Worm (Caenorhabditis elegans) whole organism, mixed stage, embryonic: ENCODE results near the gene dhhc-8.

ENCODE experiments used
- M03D4.4 ChIP-seq: sonication (generic microtip); optimal IDR thresholded peaks from 2 replicates; lab custom pipeline; 2017; ENCODE audit warnings: mild to moderate bottlenecking, missing genetic modification characterization, missing compliant biosample characterization
- bed-3 ChIP-seq: fragments of 200-800 bp; sonication (Bioruptor generic); optimal IDR thresholded peaks from 3 replicates; lab custom pipeline; 2018; ENCODE audit warnings: mild to moderate bottlenecking, missing genetic modification characterization, moderate library complexity, missing compliant biosample characterization
- blmp-1 ChIP-seq: fragments of 150-350 bp; optimal IDR thresholded peaks from 2 replicates; lab custom pipeline; 2014; ENCODE audit warnings: missing biosample characterization, missing genetic modification characterization
- ceh-39 ChIP-seq: fragments of 150-350 bp; optimal IDR thresholded peaks from 2 replicates; lab custom pipeline; 2014; ENCODE audit warnings: missing biosample characterization, missing genetic modification characterization
- ceh-43 ChIP-seq: fragments of 200-800 bp; sonication (Bioruptor generic); optimal IDR thresholded peaks from 2 replicates; lab custom pipeline; 2018; ENCODE audit warnings: mild to moderate bottlenecking, missing genetic modification characterization, moderate library complexity, missing compliant biosample characterization
- ceh-83 ChIP-seq: fragments of 200-800 bp; sonication (Bioruptor generic); optimal IDR thresholded peaks from 2 replicates; lab custom pipeline; 2018; ENCODE audit warnings: mild to moderate bottlenecking, missing genetic modification characterization, missing compliant biosample characterization
- ces-1 ChIP-seq: fragments of 150-350 bp; optimal IDR thresholded peaks from 2 replicates; lab custom pipeline; 2014; ENCODE audit warnings: missing biosample characterization, missing genetic modification reagents, missing genetic modification characterization
- cnd-1 ChIP-seq: fragments of 200-800 bp; sonication (Bioruptor generic); optimal IDR thresholded peaks from 2 replicates; lab custom pipeline; 2018; ENCODE audit warnings: mild to moderate bottlenecking, missing genetic modification characterization, missing compliant biosample characterization
- drap-1 ChIP-seq: fragments of 200-800 bp; sonication (Bioruptor generic); optimal IDR thresholded peaks from 3 replicates; lab custom pipeline; 2018; ENCODE audit warnings: mild to moderate bottlenecking, missing genetic modification characterization, missing compliant biosample characterization
- elt-1 ChIP-seq: sonication (generic microtip); optimal IDR thresholded peaks from 2 replicates; lab custom pipeline; 2017; ENCODE audit warnings: missing genetic modification characterization, mild to moderate bottlenecking, missing compliant biosample characterization, antibody characterized with exemption, moderate library complexity, borderline replicate concordance; ENCODE audit not compliant: insufficient read depth
- elt-3 ChIP-seq: fragments of 150-350 bp; optimal IDR thresholded peaks from 2 replicates; lab custom pipeline; 2014; ENCODE audit warnings: missing biosample characterization, missing genetic modification characterization
- flh-1 ChIP-seq: fragments of 200-800 bp; sonication (Bioruptor generic); optimal IDR thresholded peaks from 2 replicates; lab custom pipeline; 2018; ENCODE audit warnings: mild to moderate bottlenecking, missing genetic modification characterization, moderate library complexity, missing compliant biosample characterization
- ham-2 ChIP-seq: fragments of 200-800 bp; sonication (Bioruptor generic); optimal IDR thresholded peaks from 2 replicates; lab custom pipeline; 2018; ENCODE audit warnings: mild to moderate bottlenecking, missing genetic modification characterization, missing compliant biosample characterization
- hlh-1 ChIP-seq: fragments of 150-350 bp; optimal IDR thresholded peaks from 2 replicates; lab custom pipeline; 2014; ENCODE audit warnings: missing biosample characterization, missing genetic modification reagents, missing genetic modification characterization
- lin-13 ChIP-seq: fragments of 150-350 bp; optimal IDR thresholded peaks from 2 replicates; lab custom pipeline; 2014; ENCODE audit warnings: missing biosample characterization, missing genetic modification characterization
- lin-32 ChIP-seq: fragments of 200-800 bp; sonication (Bioruptor generic); optimal IDR thresholded peaks from 2 replicates; lab custom pipeline; 2018; ENCODE audit warnings: mild to moderate bottlenecking, missing genetic modification characterization, missing compliant biosample characterization
- lsy-2 ChIP-seq: fragments of 150-350 bp; optimal IDR thresholded peaks from 2 replicates; lab custom pipeline; 2014; ENCODE audit warnings: missing biosample characterization, missing genetic modification characterization
- mab-5 ChIP-seq: fragments of 150-350 bp; optimal IDR thresholded peaks from 2 replicates; lab custom pipeline; 2014; ENCODE audit warnings: missing biosample characterization, missing genetic modification characterization
- mep-1 ChIP-seq: fragments of 150-350 bp; optimal IDR thresholded peaks from 2 replicates; lab custom pipeline; 2017; ENCODE audit warnings: missing biosample characterization, missing genetic modification reagents, missing genetic modification characterization, inconsistent platforms
- mls-2 ChIP-seq: sonication (generic microtip); optimal IDR thresholded peaks from 2 replicates; lab custom pipeline; 2016; ENCODE audit warnings: mild to moderate bottlenecking, missing genetic modification characterization, moderate library complexity, missing compliant biosample characterization
- nhr-12 ChIP-seq: fragments of 150-350 bp; optimal IDR thresholded peaks from 2 replicates; lab custom pipeline; 2014; ENCODE audit warnings: missing biosample characterization, missing genetic modification characterization
- nhr-2 ChIP-seq: fragments of 150-350 bp; optimal IDR thresholded peaks from 2 replicates; lab custom pipeline; 2014; ENCODE audit warnings: missing biosample characterization, missing genetic modification characterization
- nhr-237 ChIP-seq: fragments of 150-350 bp; optimal IDR thresholded peaks from 2 replicates; lab custom pipeline; 2014; ENCODE audit warnings: missing biosample characterization, missing genetic modification characterization
- nhr-28 ChIP-seq: fragments of 150-350 bp; optimal IDR thresholded peaks from 2 replicates; lab custom pipeline; 2014; ENCODE audit warnings: missing biosample characterization, missing genetic modification characterization
- nhr-76 ChIP-seq: sonication (generic microtip); optimal IDR thresholded peaks from 2 replicates; lab custom pipeline; 2017; ENCODE audit warnings: missing biosample characterization, missing genetic modification characterization
- pha-4 ChIP-seq: fragments of 150-350 bp; optimal IDR thresholded peaks from 2 replicates; lab custom pipeline; 2018; ENCODE audit warnings: missing biosample characterization, missing genetic modification reagents, missing genetic modification characterization
- sem-2 ChIP-seq: fragments of 200-800 bp; sonication (Bioruptor generic); optimal IDR thresholded peaks from 2 replicates; lab custom pipeline; 2018; ENCODE audit warnings: mild to moderate bottlenecking, missing genetic modification characterization, missing compliant biosample characterization
- snpc-4 ChIP-seq: fragments of 150-350 bp; optimal IDR thresholded peaks from 2 replicates; lab custom pipeline; 2014; ENCODE audit warnings: missing biosample characterization, missing genetic modification characterization
- sptf-1 ChIP-seq: sonication (generic microtip); optimal IDR thresholded peaks from 2 replicates; lab custom pipeline; 2017; ENCODE audit warnings: mild to moderate bottlenecking, missing genetic modification characterization, moderate library complexity, missing compliant biosample characterization
- tbx-8 ChIP-seq: fragments of 200-800 bp; sonication (Bioruptor generic); optimal IDR thresholded peaks from 2 replicates; lab custom pipeline; 2018; ENCODE audit warnings: mild to moderate bottlenecking, missing genetic modification characterization, moderate library complexity, missing compliant biosample characterization
- unc-120 ChIP-seq: sonication (generic microtip); optimal IDR thresholded peaks from 2 replicates; lab custom pipeline; 2017; ENCODE audit warnings: missing genetic modification characterization, missing compliant biosample characterization; ENCODE audit not compliant: poor library complexity, severe bottlenecking
- unc-39 ChIP-seq: fragments of 150-350 bp; optimal IDR thresholded peaks from 2 replicates; lab custom pipeline; 2014; ENCODE audit warnings: missing biosample characterization, missing genetic modification characterization
- unc-62 ChIP-seq: fragments of 150-350 bp; optimal IDR thresholded peaks from 2 replicates; lab custom pipeline; 2014; ENCODE audit warnings: missing biosample characterization, missing genetic modification reagents, missing genetic modification characterization
- zip-8 ChIP-seq: fragments of 150-350 bp; optimal IDR thresholded peaks from 2 replicates; lab custom pipeline; 2014; ENCODE audit warnings: missing biosample characterization, missing genetic modification characterization
- ztf-11 ChIP-seq: fragments of 150-350 bp; optimal IDR thresholded peaks from 2 replicates; lab custom pipeline; 2014; ENCODE audit warnings: missing biosample characterization, missing genetic modification characterization

The dhhc-8 gene

DNA sequence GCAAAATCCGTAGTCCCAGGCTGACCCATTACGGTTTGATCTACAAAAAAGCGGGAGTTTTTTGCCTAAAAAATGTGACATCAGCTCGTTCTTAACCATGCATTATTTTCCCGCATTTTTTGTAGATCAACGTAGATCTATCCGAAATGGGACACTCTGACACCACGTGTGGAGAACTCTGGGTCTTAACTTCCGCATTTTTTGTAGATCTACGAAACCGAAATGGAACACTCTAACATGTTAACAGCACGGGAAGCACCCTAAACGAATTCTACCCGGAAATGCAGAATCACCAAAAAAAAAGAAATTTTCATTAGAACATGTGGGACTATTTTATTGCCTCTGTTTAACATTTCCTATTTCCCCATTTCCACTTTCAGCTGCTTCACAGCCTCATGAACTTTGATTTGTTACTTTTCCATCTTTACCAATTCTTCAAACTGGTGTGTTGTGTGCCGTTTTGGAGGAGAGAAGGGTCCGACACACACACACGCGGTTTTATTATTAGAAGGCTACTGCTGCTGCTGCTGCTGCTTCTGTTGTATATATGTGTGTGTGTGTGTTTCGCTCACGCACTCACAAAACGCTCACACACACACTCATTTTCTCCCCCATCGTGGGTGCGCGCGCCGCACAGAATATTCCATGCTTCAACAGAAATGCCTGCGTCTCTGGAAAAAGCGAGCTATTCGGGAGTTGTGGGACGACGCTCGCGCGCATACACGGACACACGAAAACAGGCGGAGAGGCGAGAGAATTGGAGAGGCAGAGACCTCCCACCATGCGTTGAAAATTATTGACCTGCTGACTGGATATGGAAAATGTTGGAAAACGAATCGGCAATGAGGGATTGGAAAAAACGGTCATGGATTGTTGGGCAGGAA lies 39.3 kb upstream of the dhhc-8 start:
- no peak for TF ChIP-seq ceh-83
- peak; percentile 39 for TF ChIP-seq hlh-1 (tag; lab: Kevin White, UChicago)
- peak; percentile 12 for TF ChIP-seq flh-1 (GFP tag; lab: Kevin White, UChicago)
- TF ChIP-seq sptf-1 (tag; lab: Kevin White, UChicago): peak; percentile 82
- peak; percentile 39 for TF ChIP-seq sem-2 (GFP tag; lab: Kevin White, UChicago)
- TF ChIP-seq unc-120 (tag; lab: Kevin White, UChicago): peak; percentile 96
- peak; percentile 80 for TF ChIP-seq drap-1 (GFP tag; lab: Kevin White, UChicago)
- peak; percentile 57 for TF ChIP-seq M03D4.4 (tag; lab: Kevin White, UChicago)
- TF ChIP-seq snpc-4 (tag; lab: Kevin White, UChicago): no peak
- peak; percentile 45 for TF ChIP-seq nhr-76 (tag; lab: Kevin White, UChicago)
- no peak for TF ChIP-seq elt-1 (tag; lab: Kevin White, UChicago)
- peak; percentile 61 for TF ChIP-seq unc-62
- TF ChIP-seq cnd-1 (tag; lab: Kevin White, UChicago): peak; percentile 64
- peak; percentile 67 for TF ChIP-seq lsy-2 (tag; lab: Kevin White, UChicago)
- peak; percentile 91 for TF ChIP-seq mls-2
- TF ChIP-seq ceh-43 (GFP tag; lab: Kevin White, UChicago): peak; percentile 12
- TF ChIP-seq ham-2 (GFP tag; lab: Kevin White, UChicago): peak; percentile 98
- TF ChIP-seq nhr-12 (tag; lab: Kevin White, UChicago): no peak
- TF ChIP-seq ces-1 (GFP tag; lab: Kevin White, UChicago): peak; percentile 65
- TF ChIP-seq nhr-237 (tag; lab: Kevin White, UChicago): peak; percentile 4
- TF ChIP-seq mab-5: no peak
- TF ChIP-seq mep-1 (tag; lab: Kevin White, UChicago): peak; percentile 73
- peak; percentile 26 for TF ChIP-seq nhr-2 (tag; lab: Kevin White, UChicago)
- no peak for TF ChIP-seq ceh-39
- no peak for TF ChIP-seq elt-3 (tag; lab: Kevin White, UChicago)
- no peak for TF ChIP-seq tbx-8
- TF ChIP-seq ztf-11 (tag; lab: Kevin White, UChicago): peak; percentile 85
- TF ChIP-seq blmp-1: peak; percentile 17
- peak; percentile 45 for TF ChIP-seq bed-3

ce11 chrIII:13069416-13069815 lies 38.0 kb upstream of the dhhc-8 start:
- TF ChIP-seq mab-5 (no peak), ceh-83 (no peak), cnd-1 (tag; lab: Kevin White, UChicago) (no peak), nhr-2 (tag; lab: Kevin White, UChicago) (no peak), ham-2 (GFP tag; lab: Kevin White, UChicago) (no peak), ztf-11 (tag; lab: Kevin White, UChicago) (no peak), nhr-76 (tag; lab: Kevin White, UChicago) (no peak), lin-13 (tag; lab: Kevin White, UChicago) (no peak), ceh-43 (GFP tag; lab: Kevin White, UChicago) (no peak), nhr-12 (tag; lab: Kevin White, UChicago) (no peak), elt-3 (tag; lab: Kevin White, UChicago) (no peak), unc-120 (tag; lab: Kevin White, UChicago) (no peak), drap-1 (GFP tag; lab: Kevin White, UChicago) (no peak)

DNA sequence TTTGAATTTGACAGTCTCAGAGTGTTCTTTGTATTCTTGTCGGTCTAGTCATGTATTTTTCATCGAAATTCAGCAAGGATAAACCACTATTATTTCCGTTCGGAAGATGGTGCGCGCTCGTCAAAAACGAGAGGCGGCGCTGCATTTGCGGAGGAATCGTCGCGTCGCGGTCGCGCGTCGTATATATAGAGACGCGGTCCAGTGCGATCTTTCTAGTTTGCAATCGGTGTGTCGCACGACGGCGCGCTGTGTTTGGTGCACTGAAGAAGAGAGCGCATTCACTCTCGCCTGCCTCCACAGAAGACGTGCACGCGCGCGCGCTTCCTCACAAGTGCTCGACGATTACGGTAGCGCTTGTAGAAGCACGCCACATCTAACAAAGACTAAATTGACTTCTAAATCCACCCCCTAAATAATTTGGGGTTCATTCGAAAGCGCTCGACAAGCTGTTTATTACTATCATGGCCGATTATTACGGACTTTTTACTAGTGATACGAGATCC lies 36.8 kb upstream of the dhhc-8 start, which contains the start of gene Y39E4B.6:
Gene Y39E4B.6 (plus strand): TSS at position 209 of the 503 bp plus-strand sequence.
- peak; percentile 85 for TF ChIP-seq unc-39 (tag; lab: Kevin White, UChicago)
- TF ChIP-seq cnd-1 (tag; lab: Kevin White, UChicago): peak; percentile 89
- no peak for TF ChIP-seq snpc-4 (tag; lab: Kevin White, UChicago)
- no peak for TF ChIP-seq nhr-76 (tag; lab: Kevin White, UChicago)
- peak; percentile 95 for TF ChIP-seq ztf-11 (tag; lab: Kevin White, UChicago)
- peak; percentile 84 for TF ChIP-seq unc-62
- TF ChIP-seq mab-5: no peak
- peak; percentile 85 for TF ChIP-seq pha-4 (tag; lab: Kevin White, UChicago)
- peak; percentile 84 for TF ChIP-seq ceh-83
- TF ChIP-seq sptf-1 (tag; lab: Kevin White, UChicago): peak; percentile 97
- TF ChIP-seq blmp-1: no peak
- peak; percentile 78 for TF ChIP-seq bed-3
- peak; percentile 98 for TF ChIP-seq mep-1 (tag; lab: Kevin White, UChicago)
- peak; percentile 98 for TF ChIP-seq lin-13 (tag; lab: Kevin White, UChicago)
- TF ChIP-seq hlh-1 (tag; lab: Kevin White, UChicago): peak; percentile 36
- peak; percentile 91 for TF ChIP-seq nhr-12 (tag; lab: Kevin White, UChicago)
- peak; percentile 83 for TF ChIP-seq ces-1 (GFP tag; lab: Kevin White, UChicago)
- no peak for TF ChIP-seq zip-8 (tag; lab: Kevin White, UChicago)
- TF ChIP-seq lsy-2 (tag; lab: Kevin White, UChicago): peak; percentile 89
- TF ChIP-seq drap-1 (GFP tag; lab: Kevin White, UChicago): peak; percentile 94
- no peak for TF ChIP-seq nhr-28 (tag; lab: Kevin White, UChicago)
- TF ChIP-seq flh-1 (GFP tag; lab: Kevin White, UChicago): peak; percentile 79
- TF ChIP-seq ceh-43 (GFP tag; lab: Kevin White, UChicago): peak; percentile 69
- peak; percentile 86 for TF ChIP-seq unc-120 (tag; lab: Kevin White, UChicago)
- TF ChIP-seq ham-2 (GFP tag; lab: Kevin White, UChicago): peak; percentile 91
- no peak for TF ChIP-seq elt-3 (tag; lab: Kevin White, UChicago)
- no peak for TF ChIP-seq elt-1 (tag; lab: Kevin White, UChicago)
- TF ChIP-seq ceh-39: peak; percentile 98
- peak; percentile 96 for TF ChIP-seq mls-2
- peak; percentile 76 for TF ChIP-seq tbx-8
- TF ChIP-seq nhr-2 (tag; lab: Kevin White, UChicago): no peak
- TF ChIP-seq sem-2 (GFP tag; lab: Kevin White, UChicago): no peak
- peak; percentile 90 for TF ChIP-seq M03D4.4 (tag; lab: Kevin White, UChicago)
- TF ChIP-seq lin-32 (GFP tag; lab: Kevin White, UChicago): peak; percentile 58
- TF ChIP-seq nhr-237 (tag; lab: Kevin White, UChicago): peak; percentile 96
